Fruit fly (Drosophila melanogaster) whole organism, prepupa: ENCODE measurements around the gene CG4830.

Experiments
- Blimp-1 ChIP-seq: fragments of 200-800 bp; sonication (Bioruptor generic); optimal IDR thresholded peaks from 3 replicates; lab custom pipeline; 2017; ENCODE audit warnings: missing biosample characterization, missing genetic modification characterization, mild to moderate bottlenecking, moderate library complexity, missing genetic modification reagents
- CG10631 ChIP-seq: fragments of 200-800 bp; sonication (Bioruptor generic); optimal IDR thresholded peaks from 2 replicates; lab custom pipeline; 2016; ENCODE audit warnings: missing biosample characterization, missing genetic modification characterization
- CG11902 ChIP-seq: fragments of 200-800 bp; sonication (Bioruptor generic); optimal IDR thresholded peaks from 3 replicates; lab custom pipeline; 2016; ENCODE audit warnings: missing biosample characterization, missing genetic modification characterization
- CG15336 ChIP-seq: fragments of 200-800 bp; sonication (Bioruptor generic); IDR thresholded peaks from 2 replicates; pipeline ENCODE4 v1.3.6; 2022; ENCODE audit warnings: missing biosample characterization, missing genetic modification characterization
- CG1621 ChIP-seq: fragments of 200-800 bp; sonication (Bioruptor generic); optimal IDR thresholded peaks from 3 replicates; lab custom pipeline; 2018; ENCODE audit warnings: missing biosample characterization, mild to moderate bottlenecking, missing genetic modification characterization
- CG16779 ChIP-seq: fragments of 200-800 bp; sonication (Bioruptor generic); optimal IDR thresholded peaks from 3 replicates; lab custom pipeline; 2017; ENCODE audit warnings: missing biosample characterization, mild to moderate bottlenecking, missing genetic modification characterization
- CG3032 ChIP-seq: fragments of 200-800 bp; optimal IDR thresholded peaks from 2 replicates; lab custom pipeline; 2019; ENCODE audit warnings: missing biosample characterization, mild to moderate bottlenecking, missing genetic modification characterization, moderate library complexity
- CG31627 ChIP-seq: fragments of 200-800 bp; sonication (Bioruptor generic); optimal IDR thresholded peaks from 3 replicates; lab custom pipeline; 2016; ENCODE audit warnings: missing biosample characterization, missing genetic modification characterization
- CG32006 ChIP-seq: fragments of 200-800 bp; sonication (Bioruptor generic); optimal IDR thresholded peaks from 3 replicates; lab custom pipeline; 2017; ENCODE audit warnings: missing biosample characterization, mild to moderate bottlenecking, missing genetic modification characterization
- CG34406 ChIP-seq: fragments of 200-800 bp; sonication (Bioruptor generic); optimal IDR thresholded peaks from 3 replicates; lab custom pipeline; 2016; ENCODE audit warnings: missing biosample characterization, missing genetic modification characterization
- CG3919 ChIP-seq: fragments of 200-800 bp; sonication (Bioruptor generic); optimal IDR thresholded peaks from 3 replicates; lab custom pipeline; 2016; ENCODE audit warnings: missing biosample characterization, missing genetic modification characterization
- CG4318 ChIP-seq: fragments of 200-800 bp; sonication (Bioruptor generic); optimal IDR thresholded peaks from 3 replicates; lab custom pipeline; 2017; ENCODE audit warnings: missing biosample characterization, mild to moderate bottlenecking, missing genetic modification characterization
- CG6163 ChIP-seq: fragments of 200-800 bp; sonication (Bioruptor generic); IDR thresholded peaks from 3 replicates; pipeline ENCODE4 v1.3.6; 2022; ENCODE audit warnings: missing biosample characterization, missing genetic modification characterization
- CG6276 ChIP-seq: fragments of 200-800 bp; sonication (Bioruptor generic); optimal IDR thresholded peaks from 2 replicates; lab custom pipeline; 2017; ENCODE audit warnings: missing biosample characterization, mild to moderate bottlenecking, missing genetic modification characterization
- CG6792 ChIP-seq: fragments of 200-800 bp; sonication (Bioruptor generic); optimal IDR thresholded peaks from 3 replicates; lab custom pipeline; 2016; ENCODE audit warnings: missing biosample characterization, missing genetic modification characterization
- CG6808 ChIP-seq: fragments of 200-800 bp; sonication (Bioruptor generic); optimal IDR thresholded peaks from 3 replicates; lab custom pipeline; 2017; ENCODE audit warnings: missing biosample characterization, missing genetic modification characterization, mild to moderate bottlenecking, moderate library complexity, missing genetic modification reagents
- CG7368 ChIP-seq: fragments of 200-800 bp; sonication (Bioruptor generic); optimal IDR thresholded peaks from 3 replicates; lab custom pipeline; 2016; ENCODE audit warnings: missing biosample characterization, missing genetic modification characterization
- CG8119 ChIP-seq: fragments of 200-800 bp; sonication (Bioruptor generic); IDR thresholded peaks from 3 replicates; pipeline ENCODE4 v1.3.6; 2022; ENCODE audit warnings: missing biosample characterization, missing genetic modification characterization
- CG8319 ChIP-seq: fragments of 200-800 bp; sonication (Bioruptor generic); optimal IDR thresholded peaks from 3 replicates; lab custom pipeline; 2016; ENCODE audit warnings: missing biosample characterization, missing genetic modification characterization
- CG9139 ChIP-seq: fragments of 200-800 bp; sonication (Bioruptor generic); optimal IDR thresholded peaks from 3 replicates; lab custom pipeline; 2017; ENCODE audit warnings: missing biosample characterization, mild to moderate bottlenecking, missing genetic modification characterization
- Eip75B ChIP-seq: fragments of 200-800 bp; sonication (Bioruptor generic); optimal IDR thresholded peaks from 3 replicates; lab custom pipeline; 2016; ENCODE audit warnings: missing biosample characterization, missing genetic modification characterization
- Gug ChIP-seq: fragments of 200-800 bp; sonication (Bioruptor generic); IDR thresholded peaks from 2 replicates; pipeline ENCODE4 v1.3.6; 2022; ENCODE audit warnings: missing biosample characterization, missing genetic modification characterization
- Hr38 ChIP-seq: sonication (Bioruptor generic); optimal IDR thresholded peaks from 2 replicates; lab custom pipeline; 2016; ENCODE audit warnings: missing biosample characterization, missing genetic modification characterization
- Hr39 ChIP-seq: fragments of 200-800 bp; sonication (Bioruptor generic); optimal IDR thresholded peaks from 2 replicates; lab custom pipeline; 2016; ENCODE audit warnings: missing biosample characterization, missing genetic modification characterization
- Lpt ChIP-seq: fragments of 200-800 bp; sonication (Bioruptor generic); optimal IDR thresholded peaks from 3 replicates; lab custom pipeline; 2016; ENCODE audit warnings: missing biosample characterization, missing genetic modification characterization
- Met ChIP-seq: fragments of 200-800 bp; sonication (Bioruptor generic); optimal IDR thresholded peaks from 3 replicates; lab custom pipeline; 2016; ENCODE audit warnings: missing biosample characterization, missing genetic modification characterization
- OdsH ChIP-seq: fragments of 200-800 bp; sonication (Bioruptor generic); optimal IDR thresholded peaks from 3 replicates; lab custom pipeline; 2016; ENCODE audit warnings: missing biosample characterization, missing genetic modification characterization
- Smox ChIP-seq: fragments of 200-800 bp; sonication (Bioruptor generic); optimal IDR thresholded peaks from 3 replicates; lab custom pipeline; 2016; ENCODE audit warnings: missing biosample characterization, missing genetic modification characterization
- Sox102F ChIP-seq: fragments of 200-800 bp; sonication (Bioruptor generic); optimal IDR thresholded peaks from 2 replicates; lab custom pipeline; 2016; ENCODE audit warnings: missing biosample characterization, mild to moderate bottlenecking, missing genetic modification characterization
- Sox14 ChIP-seq: fragments of 200-800 bp; sonication (Bioruptor generic); optimal IDR thresholded peaks from 3 replicates; lab custom pipeline; 2016; ENCODE audit warnings: missing biosample characterization, missing genetic modification characterization
- Sox15 ChIP-seq: fragments of 200-800 bp; sonication (Bioruptor generic); optimal IDR thresholded peaks from 3 replicates; lab custom pipeline; 2016; ENCODE audit warnings: missing biosample characterization, missing genetic modification characterization
- achi ChIP-seq: fragments of 200-800 bp; sonication (Bioruptor generic); optimal IDR thresholded peaks from 3 replicates; lab custom pipeline; 2016; ENCODE audit warnings: missing biosample characterization, missing genetic modification characterization
- acj6 ChIP-seq: fragments of 200-800 bp; sonication (Bioruptor generic); optimal IDR thresholded peaks from 3 replicates; lab custom pipeline; 2016; ENCODE audit warnings: missing biosample characterization, missing genetic modification characterization
- cyc ChIP-seq: fragments of 200-800 bp; sonication (Bioruptor generic); optimal IDR thresholded peaks from 3 replicates; lab custom pipeline; 2016; ENCODE audit warnings: missing biosample characterization, missing genetic modification characterization
- dac ChIP-seq: fragments of 200-800 bp; sonication (Bioruptor generic); optimal IDR thresholded peaks from 2 replicates; lab custom pipeline; 2017; ENCODE audit warnings: missing biosample characterization, mild to moderate bottlenecking, missing genetic modification characterization
- dsx ChIP-seq: fragments of 200-800 bp; optimal IDR thresholded peaks from 3 replicates; lab custom pipeline; 2019; ENCODE audit warnings: missing biosample characterization, mild to moderate bottlenecking, missing genetic modification characterization, moderate library complexity; ENCODE audit not compliant: poor library complexity, severe bottlenecking
- eg ChIP-seq: fragments of 200-800 bp; sonication (Bioruptor generic); IDR thresholded peaks from 3 replicates; pipeline ENCODE4 v1.3.6; 2022; ENCODE audit warnings: missing biosample characterization, missing genetic modification characterization
- esn ChIP-seq: fragments of 200-800 bp; sonication (Bioruptor generic); optimal IDR thresholded peaks from 2 replicates; lab custom pipeline; 2016; ENCODE audit warnings: missing biosample characterization, mild to moderate bottlenecking, missing genetic modification characterization, moderate library complexity
- fd59A ChIP-seq: fragments of 200-800 bp; sonication (Bioruptor generic); optimal IDR thresholded peaks from 2 replicates; lab custom pipeline; 2017; ENCODE audit warnings: missing biosample characterization, mild to moderate bottlenecking, missing genetic modification characterization, missing genetic modification reagents
- fd85E ChIP-seq: fragments of 200-800 bp; sonication (Bioruptor generic); optimal IDR thresholded peaks from 3 replicates; lab custom pipeline; 2016; ENCODE audit warnings: missing biosample characterization, missing genetic modification characterization
- fkh ChIP-seq: fragments of 200-800 bp; sonication (Bioruptor generic); optimal IDR thresholded peaks from 3 replicates; lab custom pipeline; 2017; ENCODE audit warnings: missing biosample characterization, mild to moderate bottlenecking, missing genetic modification characterization, moderate library complexity
- lz ChIP-seq: fragments of 200-800 bp; sonication (Bioruptor generic); optimal IDR thresholded peaks from 3 replicates; lab custom pipeline; 2016; ENCODE audit warnings: missing biosample characterization, missing genetic modification characterization
- net ChIP-seq: fragments of 200-800 bp; sonication (Bioruptor generic); optimal IDR thresholded peaks from 3 replicates; lab custom pipeline; 2016; ENCODE audit warnings: missing biosample characterization, missing genetic modification characterization
- pdm3 ChIP-seq: fragments of 200-800 bp; sonication (Bioruptor generic); optimal IDR thresholded peaks from 3 replicates; lab custom pipeline; 2016; ENCODE audit warnings: missing biosample characterization, missing genetic modification characterization
- salr ChIP-seq, 2 experiments: fragments of 200-800 bp; sonication (Bioruptor generic); optimal IDR thresholded peaks; 3 replicates each; lab custom pipeline; 2016 to 2018; ENCODE audit warnings: missing biosample characterization in 2 of 2, missing genetic modification characterization in 2 of 2, mild to moderate bottlenecking in 1 of 2
- spab ChIP-seq: fragments of 200-800 bp; sonication (Bioruptor generic); optimal IDR thresholded peaks from 2 replicates; lab custom pipeline; 2017; ENCODE audit warnings: missing biosample characterization, mild to moderate bottlenecking, missing genetic modification characterization, missing genetic modification reagents
- svp ChIP-seq: fragments of 200-800 bp; sonication (Bioruptor generic); peaks from one replicate; lab custom pipeline; 2016; ENCODE audit warnings: missing biosample characterization, missing genetic modification characterization
- topi ChIP-seq: fragments of 200-800 bp; sonication (Bioruptor generic); optimal IDR thresholded peaks from 3 replicates; lab custom pipeline; 2016; ENCODE audit warnings: missing biosample characterization, missing genetic modification characterization
- vri ChIP-seq: fragments of 200-800 bp; sonication (Bioruptor generic); optimal IDR thresholded peaks from 3 replicates; lab custom pipeline; 2016; ENCODE audit warnings: missing biosample characterization, mild to moderate bottlenecking, missing genetic modification characterization

The CG4830 gene

DNA sequence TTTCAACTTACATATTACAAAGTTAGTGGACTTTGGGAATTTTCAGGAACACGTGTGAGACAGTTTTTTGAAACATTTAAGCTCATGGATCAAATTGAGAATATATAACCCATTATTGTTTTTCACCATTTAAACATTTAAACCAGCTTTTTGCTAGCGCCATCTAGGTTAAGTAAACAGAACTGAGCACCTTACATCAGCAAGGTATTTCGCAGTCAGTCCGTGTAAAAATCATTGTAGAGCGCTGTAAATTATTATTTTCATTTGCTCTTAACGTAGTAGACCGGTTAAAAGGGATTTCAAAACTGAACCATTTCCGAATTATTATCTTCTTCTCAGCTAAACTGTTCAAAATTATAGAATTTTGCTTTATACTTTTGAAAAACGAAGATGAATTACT, 11.9 kb upstream of the CG4830 start, which contains the start of gene Rsbp15:
Gene Rsbp15 (plus strand): TSS at position 295 of the 400 bp plus-strand sequence.
- no peak for TF ChIP-seq CG11902 (GFP tag; lab: Kevin White, UChicago)
- TF ChIP-seq CG32006, result no peak
- no peak for TF ChIP-seq Sox102F
- no peak for TF ChIP-seq vri
- TF ChIP-seq CG15336 (GFP tag; lab: Robert Waterston, UW), result no peak
- TF ChIP-seq acj6 (GFP tag; lab: Kevin White, UChicago), result no peak
- TF ChIP-seq CG6808 (GFP tag; lab: Kevin White, UChicago), result no peak
- TF ChIP-seq CG6163 (GFP tag; lab: Robert Waterston, UW), result no peak
- TF ChIP-seq Blimp-1 (GFP tag; lab: Kevin White, UChicago), result no peak
- TF ChIP-seq Hr38 (GFP tag; lab: Kevin White, UChicago), result no peak

DNA sequence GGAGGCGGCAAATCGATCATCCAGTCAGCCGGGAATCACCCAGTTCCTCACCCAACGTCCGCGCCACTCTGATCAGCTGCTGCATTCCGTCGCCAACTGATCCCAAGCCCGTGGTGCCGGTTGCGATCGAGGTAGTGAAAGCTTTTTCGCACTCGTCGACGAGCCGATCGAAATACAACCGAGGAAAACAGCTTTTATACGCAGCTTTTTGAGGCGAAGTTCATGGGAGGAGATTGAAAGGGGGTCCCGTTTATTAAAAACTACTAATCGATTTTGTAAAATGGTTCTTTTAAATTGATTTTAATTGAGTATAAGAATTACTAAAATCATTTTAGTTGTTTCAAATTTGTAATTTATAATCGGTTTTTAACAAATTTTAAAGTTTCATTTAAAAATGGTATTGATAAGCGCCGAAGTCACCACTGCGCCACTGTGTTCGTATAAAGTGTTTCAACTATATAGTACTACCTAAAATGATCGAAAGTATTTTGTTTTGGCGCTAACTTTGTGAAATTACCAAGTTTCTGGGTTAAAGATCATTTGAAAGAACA, 11.3 kb upstream of the CG4830 start, which contains the start of gene CG4860:
Gene CG4860 (minus strand): TSS at position 99 of the 551 bp plus-strand sequence.
- TF ChIP-seq Hr38 (GFP tag; lab: Kevin White, UChicago) (peak; percentile 36), Sox15 (GFP tag; lab: Kevin White, UChicago) (peak; percentile 59), OdsH (peak; percentile 89), CG6792 (GFP tag; lab: Kevin White, UChicago) (peak; percentile 87), fd85E (peak; percentile 34), Sox14 (GFP tag; lab: Kevin White, UChicago) (peak; percentile 88), svp (peak; percentile 93), CG6276 (peak; percentile 84), CG9139 (no peak), net (GFP tag; lab: Kevin White, UChicago) (peak; percentile 90), lz (GFP tag; lab: Kevin White, UChicago) (peak; percentile 92), fd59A (GFP tag; lab: Kevin White, UChicago) (peak; percentile 63), spab (no peak), dsx (GFP tag; lab: Kevin White, UChicago) (no peak), Lpt (GFP tag; lab: Kevin White, UChicago) (peak; percentile 82), acj6 (GFP tag; lab: Kevin White, UChicago) (peak; percentile 40), Blimp-1 (GFP tag; lab: Kevin White, UChicago) (peak; percentile 51), salr (GFP tag; optimal IDR thresholded peaks at IDR 0.05; lab: Kevin White, UChicago) (peak; percentile 38 to 82), CG8119 (GFP tag; lab: Robert Waterston, UW) (peak; percentile 91), achi (GFP tag; lab: Kevin White, UChicago) (peak; percentile 89), eg (GFP tag; lab: Robert Waterston, UW) (peak; percentile 94), CG1621 (tag; lab: Kevin White, UChicago) (peak; percentile 69), dac (GFP tag; lab: Kevin White, UChicago) (peak; percentile 67), Sox102F (peak; percentile 82), pdm3 (peak; percentile 89), Gug (GFP tag; lab: Robert Waterston, UW) (peak; percentile 82), CG11902 (GFP tag; lab: Kevin White, UChicago) (peak; percentile 67), esn (GFP tag; lab: Kevin White, UChicago) (peak; percentile 94), CG3032 (tag; lab: Kevin White, UChicago) (peak; percentile 82), Eip75B (peak; percentile 91), Met (GFP tag; lab: Kevin White, UChicago) (peak; percentile 90), CG10631 (GFP tag; lab: Kevin White, UChicago) (peak; percentile 84), CG34406 (GFP tag; lab: Kevin White, UChicago) (peak; percentile 84), CG3919 (GFP tag; lab: Kevin White, UChicago) (peak; percentile 90), CG8319 (GFP tag; lab: Kevin White, UChicago) (peak; percentile 75), CG7368 (peak; percentile 87), CG16779 (tag; lab: Kevin White, UChicago) (peak; percentile 61), Hr39 (GFP tag; lab: Kevin White, UChicago) (peak; percentile 86), CG32006 (peak; percentile 86), topi (GFP tag; lab: Kevin White, UChicago) (peak; percentile 87), Smox (GFP tag; lab: Kevin White, UChicago) (peak; percentile 87), CG4318 (GFP tag; lab: Kevin White, UChicago) (peak; percentile 63), CG31627 (peak; percentile 89), fkh (GFP tag; lab: Kevin White, UChicago) (no peak), vri (peak; percentile 78), cyc (GFP tag; lab: Kevin White, UChicago) (peak; percentile 85)
